Worm (Caenorhabditis elegans): ENCODE data around the gene folr-1.

- TF ChIP-seq nhr-12 (tag; optimal IDR thresholded peaks at IDR 0.05) (no peak), nhr-28 (tag; optimal IDR thresholded peaks at IDR 0.05) (no peak), elt-3 (tag; optimal IDR thresholded peaks at IDR 0.05) (no peak), elt-1 (tag; optimal IDR thresholded peaks at IDR 0.05; ENCODE audit: borderline replicate concordance, insufficient read depth) (no peak), ham-2 (GFP tag; optimal IDR thresholded peaks at IDR 0.05) (no peak), snpc-4 (tag; optimal IDR thresholded peaks at IDR 0.05) (no peak), unc-62 (GFP tag; optimal IDR thresholded peaks at IDR 0.05) (no peak), nhr-237 (tag; optimal IDR thresholded peaks at IDR 0.05) (no peak), mab-5 (tag; optimal IDR thresholded peaks at IDR 0.05) (no peak), ztf-11 (tag; optimal IDR thresholded peaks at IDR 0.05) (no peak), mep-1 (tag; optimal IDR thresholded peaks at IDR 0.05) (no peak), pha-4 (tag; optimal IDR thresholded peaks at IDR 0.05) (no peak)
Measured at ce11 chrX:9927993-9928392, 8.9 kb downstream of the folr-1 start.
